Fruit fly (Drosophila melanogaster): ENCODE measurements around the gene Or1a.

Gene Or1a

DNA sequence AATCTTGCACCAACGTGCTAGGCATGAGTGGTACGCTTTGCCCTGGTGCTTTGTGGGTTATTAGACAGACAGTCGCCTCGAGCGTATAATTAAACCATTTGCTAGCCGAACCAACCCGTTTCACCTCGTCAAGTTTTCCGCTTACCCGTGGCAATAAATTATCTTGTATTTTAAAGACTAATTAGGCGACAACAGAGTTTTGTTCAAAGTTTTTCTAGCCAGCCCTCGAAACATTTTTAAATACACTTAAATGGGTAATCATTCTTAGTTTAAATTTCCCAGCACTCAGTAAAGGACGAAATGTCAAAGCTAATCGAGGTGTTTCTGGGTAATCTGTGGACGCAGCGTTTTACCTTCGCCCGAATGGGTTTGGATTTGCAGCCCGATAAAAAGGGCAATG lies at the start of gene Or1a:
Gene Or1a (plus strand): TSS at position 301 of the 400 bp plus-strand sequence.
- no peak for TF ChIP-seq noc (tag; optimal IDR thresholded peaks at IDR 0.05)

DNA sequence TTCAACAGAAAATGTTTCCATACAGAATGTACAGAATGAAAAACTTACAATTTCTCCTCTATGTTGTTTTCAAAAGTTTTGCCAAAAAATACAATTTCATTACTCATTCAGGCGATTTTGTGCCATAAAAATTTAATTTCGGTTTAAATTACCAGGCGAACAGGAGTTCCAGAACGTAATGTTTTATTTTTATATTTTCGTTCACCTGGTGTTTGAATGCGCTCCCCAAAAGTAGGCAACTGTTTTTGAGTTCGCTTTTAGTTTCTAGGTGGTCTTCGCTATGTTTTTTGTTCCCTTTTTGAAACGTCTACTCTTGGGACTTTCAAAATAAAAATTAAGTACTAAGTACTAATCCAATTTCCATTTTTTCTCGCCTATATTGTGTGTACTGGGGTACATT lies 49.2 kb upstream of the Or1a start:
- no peak for TF ChIP-seq noc (tag; optimal IDR thresholded peaks at IDR 0.05)

DNA sequence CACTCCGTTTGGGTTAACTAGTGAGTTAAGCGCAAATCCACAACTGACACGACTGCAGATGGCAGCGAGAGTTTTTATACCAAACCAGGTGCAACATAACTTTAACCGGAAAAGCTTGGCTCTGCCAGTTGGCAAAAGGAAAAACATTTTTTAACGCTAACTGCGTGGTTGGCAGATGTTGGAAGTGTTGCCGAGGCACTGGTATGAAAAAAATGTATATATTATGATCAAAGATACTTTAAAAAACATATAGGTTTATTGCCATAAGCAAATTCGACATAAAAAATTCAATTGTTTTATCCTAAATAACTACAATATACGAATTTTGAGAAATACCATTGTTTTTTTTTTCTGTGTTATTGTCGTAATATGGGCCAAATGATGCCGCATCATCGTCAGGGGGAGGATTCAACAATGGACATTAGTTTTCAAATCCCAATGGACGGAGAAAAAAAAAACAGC lies 47.9 kb upstream of the Or1a start, which contains the start of gene CG13376:
Gene CG13376 (minus strand): TSS at position 51 of the 462 bp plus-strand sequence.
- TF ChIP-seq noc (tag; optimal IDR thresholded peaks at IDR 0.05) = no peak

DNA sequence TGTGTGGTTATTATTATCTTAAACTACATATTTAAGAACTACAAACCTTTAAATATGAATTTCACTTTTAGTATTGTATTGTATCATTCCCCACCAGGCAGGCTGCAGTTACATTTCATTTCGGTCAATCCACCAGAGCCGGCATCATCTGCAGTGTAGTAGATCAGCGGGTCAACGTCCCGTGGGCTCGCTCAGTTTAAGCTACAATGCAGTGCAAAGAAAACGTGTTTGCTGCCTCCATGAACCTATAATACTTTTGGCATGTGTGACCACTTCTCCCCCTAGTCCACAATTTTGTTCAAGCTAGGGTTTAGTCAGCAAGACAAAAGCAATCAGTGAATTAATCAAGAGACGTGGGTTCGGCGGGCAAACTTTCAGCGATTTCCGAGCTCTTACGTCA lies 46.9 kb upstream of the Or1a start:
- no peak for TF ChIP-seq noc (tag; optimal IDR thresholded peaks at IDR 0.05)

DNA sequence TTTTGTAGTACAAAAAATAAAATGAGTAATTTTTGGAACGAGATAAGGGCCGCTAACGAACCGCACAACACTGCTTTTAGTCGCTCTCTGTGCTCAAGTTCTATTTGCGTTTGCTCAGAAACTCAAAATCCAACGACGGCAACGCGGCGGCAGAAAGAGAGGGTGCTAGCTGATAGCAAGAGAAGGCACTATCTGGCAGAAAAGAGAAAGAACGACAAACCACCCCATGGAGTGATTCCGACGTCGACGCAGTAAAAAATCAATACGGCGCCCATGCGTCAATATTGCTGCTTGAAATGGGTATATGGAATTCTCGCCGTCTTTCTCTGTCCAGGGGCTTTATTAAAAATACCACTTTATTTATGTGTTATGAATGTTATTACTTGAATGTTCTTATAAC lies 38.9 kb upstream of the Or1a start:
- no peak for TF ChIP-seq noc (tag; optimal IDR thresholded peaks at IDR 0.05)

DNA sequence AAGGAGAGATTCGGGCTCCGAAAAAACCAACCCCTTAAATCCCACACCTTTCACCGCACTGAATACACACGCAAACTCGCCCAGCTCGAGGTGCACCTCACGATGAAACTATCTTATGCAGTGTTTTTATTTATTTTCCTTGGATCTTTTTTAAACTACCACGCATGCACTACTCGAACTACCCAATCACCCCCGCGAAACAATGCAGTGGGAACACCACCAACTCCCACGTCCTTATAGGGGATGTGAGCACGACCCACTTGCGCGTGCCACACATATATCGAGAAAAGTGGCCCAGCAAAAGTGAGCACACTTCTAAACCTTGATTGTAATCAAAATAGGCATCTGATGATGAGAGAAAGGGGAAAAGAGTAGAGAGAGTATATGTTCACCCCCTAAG lies 38.4 kb upstream of the Or1a start:
- no peak for TF ChIP-seq noc (tag; optimal IDR thresholded peaks at IDR 0.05)

DNA sequence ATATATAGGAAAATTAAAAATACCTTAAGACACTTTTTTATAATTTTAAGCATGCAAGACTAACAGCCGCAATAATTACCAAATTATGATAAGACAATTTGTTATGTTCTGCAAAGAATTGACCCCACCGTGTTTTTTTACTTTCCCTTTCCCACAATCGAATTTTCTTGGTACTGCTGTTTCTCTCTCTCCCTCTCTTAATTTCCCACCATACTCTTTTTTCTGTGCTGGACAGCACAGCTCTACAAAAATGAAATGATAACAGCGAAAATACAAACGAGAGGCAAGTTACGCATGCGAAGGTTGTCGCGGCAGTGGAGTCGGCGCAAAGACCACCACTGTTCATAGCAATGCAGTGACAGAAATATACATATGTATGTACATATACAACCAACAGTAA lies 37.0 kb upstream of the Or1a start:
- no peak for TF ChIP-seq noc (tag; optimal IDR thresholded peaks at IDR 0.05)

DNA sequence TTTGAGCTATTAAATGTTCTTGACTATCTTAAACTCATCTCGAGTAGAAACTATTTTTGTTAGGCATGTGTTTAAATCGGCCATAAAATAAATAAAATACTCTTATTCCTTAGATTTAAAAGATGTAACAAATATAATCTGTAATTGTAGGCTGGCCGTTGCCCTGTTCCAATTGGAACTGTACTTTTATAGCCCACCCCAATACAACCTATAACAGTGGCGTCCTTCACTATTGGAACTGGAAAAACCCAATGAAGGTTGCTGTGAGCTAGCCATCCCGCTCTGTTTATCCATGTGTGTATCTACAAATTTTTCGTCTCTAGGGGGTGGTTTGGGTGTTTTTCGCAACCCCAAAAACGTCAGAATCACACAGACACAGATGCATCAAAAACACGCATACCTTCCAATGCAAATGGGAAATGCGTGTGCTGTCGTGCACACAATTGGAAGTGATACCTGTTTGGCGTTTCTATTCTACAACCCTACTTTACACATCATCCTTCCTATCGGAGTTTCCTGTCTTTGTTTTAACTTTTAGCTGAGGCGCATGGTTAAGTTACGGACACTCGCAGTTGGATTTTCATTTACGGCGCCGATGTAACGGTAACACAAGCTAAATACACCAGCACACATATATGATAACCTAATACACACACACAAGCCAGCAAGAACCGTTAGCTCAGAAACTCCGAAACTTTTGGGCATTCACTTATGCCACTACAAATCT lies 36.4 kb upstream of the Or1a start:
- no peak for TF ChIP-seq noc (tag; optimal IDR thresholded peaks at IDR 0.05)

DNA sequence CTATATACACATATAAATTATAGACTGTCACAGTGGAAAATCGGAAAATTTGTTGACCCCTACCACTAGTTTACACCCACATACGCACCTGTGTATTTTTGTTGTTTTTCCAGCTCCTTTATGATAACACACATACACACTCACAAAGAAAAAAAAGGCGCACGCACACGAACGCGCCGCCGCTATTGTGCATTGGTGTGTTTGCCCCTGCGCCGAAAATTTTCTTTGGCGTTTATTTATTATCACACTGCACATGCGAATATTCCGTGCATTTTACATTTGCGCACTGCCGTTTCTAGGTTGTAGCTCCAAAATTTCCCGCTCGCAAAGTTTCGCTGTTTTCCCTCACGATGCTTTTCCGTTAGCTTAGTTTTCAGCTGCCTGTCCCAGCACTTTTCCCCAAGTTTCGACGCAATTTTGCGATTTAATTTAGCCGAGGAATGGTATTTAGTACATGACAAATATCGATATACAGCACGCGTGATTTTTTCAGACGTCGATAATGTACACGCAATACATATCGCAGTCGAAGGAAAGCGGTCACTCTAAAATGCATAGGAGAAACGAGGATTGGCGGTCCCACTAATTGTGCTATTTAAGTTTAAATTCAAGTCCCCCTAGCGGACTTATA lies 35.7 kb upstream of the Or1a start, which contains the start of the genes CG3777 and ewg:
Gene CG3777 (plus strand): TSS at position 607 of the 631 bp plus-strand sequence.
Gene ewg (minus strand): TSS at position 622 of the 631 bp plus-strand sequence.
- no peak for TF ChIP-seq noc (tag; optimal IDR thresholded peaks at IDR 0.05)

DNA sequence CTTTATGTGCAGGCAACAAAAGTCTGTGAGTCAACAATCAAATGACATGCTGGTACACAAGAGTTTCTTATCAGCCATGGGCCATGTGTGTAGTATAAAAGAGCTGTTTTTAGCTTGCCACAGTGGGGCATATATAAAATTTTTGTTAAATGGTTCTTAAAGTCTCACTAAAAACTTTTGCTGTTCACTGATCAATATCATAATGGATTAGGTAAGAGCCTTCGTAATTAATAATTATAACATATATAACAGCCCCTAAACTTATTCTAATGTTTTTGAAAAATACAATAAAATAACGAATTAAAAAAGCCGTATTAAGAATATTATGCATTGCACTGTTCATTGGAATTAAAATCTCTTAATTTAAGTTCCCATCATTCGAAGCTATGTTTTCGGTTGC lies 21.7 kb upstream of the Or1a start:
- TF ChIP-seq noc (tag; optimal IDR thresholded peaks at IDR 0.05) = no peak

DNA sequence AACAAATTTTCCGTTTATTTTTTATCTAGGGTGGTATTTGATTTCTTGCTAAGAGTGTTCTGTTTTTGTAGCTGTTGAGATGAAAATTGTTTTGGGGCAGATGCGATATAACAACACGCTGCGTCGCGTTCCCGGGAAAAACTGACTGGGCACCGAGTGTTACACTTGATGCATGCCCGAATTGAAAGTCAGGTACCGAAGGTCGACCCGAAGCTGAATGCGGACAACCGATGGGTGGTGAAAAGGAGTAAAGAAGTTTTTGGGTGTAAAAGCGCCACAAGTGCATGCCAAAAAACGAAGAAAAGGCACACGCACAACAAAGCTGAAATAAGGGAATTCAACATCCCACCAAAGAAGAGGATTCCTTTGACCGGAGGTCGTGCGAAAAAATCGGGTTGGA lies 20.1 kb upstream of the Or1a start, which contains the start of gene CG13375:
Gene CG13375 (minus strand): TSS at position 124 of the 400 bp plus-strand sequence.
- TF ChIP-seq noc (tag; optimal IDR thresholded peaks at IDR 0.05) = no peak

DNA sequence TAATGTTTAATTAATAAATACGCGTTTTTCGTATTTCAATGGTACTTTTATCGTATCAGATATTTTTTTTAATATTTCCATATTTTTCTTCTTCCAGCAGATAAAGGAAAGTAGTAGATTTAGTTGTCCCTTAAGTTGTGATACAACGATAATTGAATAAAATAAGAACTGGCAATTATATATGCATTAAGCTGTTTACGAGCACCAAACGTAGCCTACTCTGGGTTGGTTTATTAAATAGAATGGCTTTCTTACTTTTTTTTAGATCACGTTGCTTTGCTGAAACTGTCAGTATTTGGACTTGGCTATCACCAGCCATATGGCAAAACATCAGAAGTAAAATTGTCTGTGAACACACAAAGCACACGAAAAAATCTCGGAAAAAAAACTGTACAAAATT lies 7.5 kb upstream of the Or1a start, which contains the start of gene CG12470:
Gene CG12470 (plus strand): TSS at position 301 of the 400 bp plus-strand sequence.
- TF ChIP-seq noc (tag; optimal IDR thresholded peaks at IDR 0.05) = no peak

DNA sequence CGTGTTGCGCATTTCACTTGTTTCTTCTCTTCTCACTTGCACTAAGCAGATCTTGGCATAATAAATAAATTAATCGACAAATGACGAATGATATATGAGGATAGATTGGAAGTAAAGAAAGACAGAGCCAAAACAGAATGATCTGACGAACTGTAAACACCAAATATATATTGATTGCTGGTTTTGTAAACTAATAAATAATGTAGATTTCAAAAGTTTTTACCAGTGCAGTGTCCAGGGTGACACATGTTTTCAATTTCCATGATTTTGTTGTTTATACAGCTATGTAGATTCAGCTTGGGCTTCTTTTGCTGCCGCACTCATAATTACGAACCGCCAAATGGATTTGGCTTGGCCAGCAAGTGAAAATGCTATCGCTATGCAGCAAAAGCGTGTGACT lies 3.6 kb upstream of the Or1a start:
- TF ChIP-seq noc (tag; optimal IDR thresholded peaks at IDR 0.05) = no peak

DNA sequence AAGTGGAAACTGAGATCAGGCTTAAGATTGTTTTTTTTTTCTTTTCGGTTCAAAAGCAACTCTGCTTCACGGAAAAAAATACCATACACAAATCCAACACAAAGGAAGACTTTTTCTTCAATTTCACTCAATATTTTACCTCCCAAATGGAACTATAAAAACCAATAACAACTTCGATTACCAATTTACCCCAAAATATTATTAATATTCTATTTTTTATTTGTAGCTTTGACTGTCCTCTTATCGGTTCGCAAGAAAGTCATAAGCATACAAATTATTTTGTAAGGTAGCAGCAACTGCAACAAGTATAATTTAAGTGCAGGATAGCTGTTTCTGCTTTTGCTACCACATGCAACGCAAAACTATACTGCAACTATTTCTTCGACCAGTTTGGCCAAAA lies 19.0 kb downstream of the Or1a start:
- TF ChIP-seq noc (tag; optimal IDR thresholded peaks at IDR 0.05) = no peak

DNA sequence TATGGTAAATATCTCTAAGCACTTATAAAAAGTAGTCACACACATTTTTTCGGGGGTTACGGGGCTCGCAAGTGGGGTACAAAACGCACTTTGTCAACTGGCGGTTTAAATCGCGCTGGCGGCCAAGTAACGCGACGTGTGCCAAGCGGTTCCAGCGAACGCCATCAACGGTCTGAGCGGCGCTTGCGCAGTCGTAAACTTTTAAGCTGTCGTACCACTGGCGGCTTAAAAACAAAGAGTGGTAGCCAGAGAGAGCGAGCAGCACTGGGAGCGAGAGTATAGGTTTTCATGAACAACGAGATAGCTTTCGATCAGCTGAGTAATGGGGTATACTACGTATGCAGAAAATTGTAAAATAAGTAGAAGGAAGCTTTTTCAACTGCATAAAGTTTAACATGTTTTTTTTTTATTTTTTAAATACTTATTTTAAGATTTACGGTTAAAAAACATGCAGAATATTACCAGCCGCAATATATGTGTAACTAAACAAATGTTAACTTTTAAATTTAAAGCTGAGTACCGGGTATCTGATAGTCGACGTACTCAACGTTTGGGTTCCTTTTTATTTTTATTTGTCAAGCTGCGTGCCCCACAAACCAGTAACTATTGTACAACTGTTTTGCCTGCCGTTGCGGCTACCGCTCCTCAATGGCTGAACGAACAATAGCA lies 19.8 kb downstream of the Or1a start:
- peak; percentile 2 for TF ChIP-seq noc (tag; optimal IDR thresholded peaks at IDR 0.05)

DNA sequence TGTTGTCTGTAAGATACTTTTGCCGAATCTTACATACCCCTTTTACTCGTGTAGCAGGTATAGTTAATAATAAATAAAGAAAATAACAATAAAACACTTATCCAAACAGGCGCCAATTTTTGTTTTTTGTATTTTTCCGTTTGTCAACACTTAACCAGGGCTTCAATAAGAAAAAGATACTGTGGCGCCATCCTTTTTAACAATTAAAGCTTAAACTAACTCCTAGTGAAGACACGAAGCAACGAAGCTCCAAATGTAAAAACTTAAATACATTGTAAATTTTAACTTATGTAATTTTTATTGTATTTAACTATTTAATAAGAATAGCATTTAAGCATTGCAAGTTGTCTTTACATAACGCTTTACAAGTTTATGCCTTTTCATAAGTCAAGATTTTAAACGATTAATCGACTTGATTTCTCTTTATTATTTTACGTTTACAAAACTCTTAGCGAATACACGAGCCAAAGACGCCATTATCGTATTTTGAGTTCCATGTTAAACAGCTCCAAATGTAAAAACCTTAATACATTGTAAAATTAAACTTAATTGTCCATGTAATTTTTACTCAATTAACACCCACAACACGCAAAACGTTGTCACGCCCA lies 21.8 kb downstream of the Or1a start:
- TF ChIP-seq noc (tag; optimal IDR thresholded peaks at IDR 0.05) = no peak

Data from whole organism, larva.